Worm (Caenorhabditis elegans) whole organism, late embryonic: ENCODE results near the gene pola-1.

Experiments
- ama-1 ChIP-seq: fragments of 150-350 bp; optimal IDR thresholded peaks from 2 replicates; lab custom pipeline; 2014
- ceh-9 ChIP-seq: sonication (generic microtip); optimal IDR thresholded peaks from 2 replicates; lab custom pipeline; 2016; ENCODE audit warnings: mild to moderate bottlenecking, missing genetic modification characterization, inconsistent platforms, missing compliant biosample characterization
- che-1 ChIP-seq: sonication (generic microtip); optimal IDR thresholded peaks from 2 replicates; lab custom pipeline; 2016; ENCODE audit warnings: mild to moderate bottlenecking, missing genetic modification characterization, missing compliant biosample characterization
- dmd-4 ChIP-seq: sonication (generic microtip); optimal IDR thresholded peaks from 2 replicates; lab custom pipeline; 2016; ENCODE audit warnings: borderline replicate concordance, missing genetic modification characterization, missing compliant biosample characterization
- elt-2 ChIP-seq: sonication (generic microtip); optimal IDR thresholded peaks from 2 replicates; lab custom pipeline; 2016; ENCODE audit warnings: missing genetic modification reagents, missing genetic modification characterization, missing compliant biosample characterization
- ets-4 ChIP-seq: sonication (generic microtip); optimal IDR thresholded peaks from 2 replicates; lab custom pipeline; 2016; ENCODE audit warnings: missing genetic modification characterization, missing compliant biosample characterization
- fkh-6 ChIP-seq: sonication (generic microtip); optimal IDR thresholded peaks from 2 replicates; lab custom pipeline; 2016; ENCODE audit warnings: missing genetic modification characterization, missing compliant biosample characterization
- nhr-11 ChIP-seq: fragments of 150-350 bp; optimal IDR thresholded peaks from 2 replicates; lab custom pipeline; 2014; ENCODE audit warnings: missing biosample characterization, missing genetic modification characterization
- pag-3 ChIP-seq: sonication (generic microtip); optimal IDR thresholded peaks from 2 replicates; lab custom pipeline; 2016; ENCODE audit warnings: missing compliant biosample characterization, missing genetic modification characterization, borderline replicate concordance
- unc-55 ChIP-seq: sonication (generic microtip); optimal IDR thresholded peaks from 2 replicates; lab custom pipeline; 2017; ENCODE audit warnings: missing biosample characterization, missing genetic modification reagents, missing genetic modification characterization

ce11 chrIII:11175642-11176217 is 33.5 kb downstream of the pola-1 start:
- TF ChIP-seq pag-3 (no peak), fkh-6 (tag; lab: Kevin White, UChicago) (no peak), ceh-9 (tag; lab: Kevin White, UChicago) (no peak), dmd-4 (tag; lab: Kevin White, UChicago) (no peak), elt-2 (tag; lab: Kevin White, UChicago) (no peak), nhr-11 (no peak), ets-4 (tag; lab: Kevin White, UChicago) (no peak), ama-1 (lab: Kevin White, UChicago) (no peak), unc-55 (no peak), che-1 (tag; lab: Kevin White, UChicago) (no peak)
